Fruit fly (Drosophila melanogaster): ENCODE measurements around the gene Cad86C.

Gene Cad86C

DNA sequence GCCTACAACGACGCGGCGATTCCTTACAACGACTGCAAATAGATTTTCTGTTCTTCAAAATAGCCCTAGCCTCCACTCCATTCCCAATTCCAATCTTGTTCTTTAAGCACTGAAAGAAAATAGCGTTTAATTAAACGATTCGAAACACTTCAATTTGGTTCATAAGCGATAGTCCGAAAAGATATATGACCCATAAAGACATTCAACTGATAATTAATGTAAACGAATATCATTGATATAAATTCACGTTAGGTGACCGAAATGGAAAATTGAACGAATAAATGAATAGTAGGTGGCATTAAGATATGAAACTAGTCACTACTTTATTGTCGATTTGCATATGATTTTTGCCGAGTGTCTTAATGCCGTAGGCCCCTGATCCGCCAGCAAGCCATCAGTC, 2.9 kb downstream of the Cad86C start:
- TF ChIP-seq psq (optimal IDR thresholded peaks at IDR 0.05) (no peak), Dll (optimal IDR thresholded peaks at IDR 0.05) (no peak), EcR (GFP tag; optimal IDR thresholded peaks at IDR 0.05) (no peak)

DNA sequence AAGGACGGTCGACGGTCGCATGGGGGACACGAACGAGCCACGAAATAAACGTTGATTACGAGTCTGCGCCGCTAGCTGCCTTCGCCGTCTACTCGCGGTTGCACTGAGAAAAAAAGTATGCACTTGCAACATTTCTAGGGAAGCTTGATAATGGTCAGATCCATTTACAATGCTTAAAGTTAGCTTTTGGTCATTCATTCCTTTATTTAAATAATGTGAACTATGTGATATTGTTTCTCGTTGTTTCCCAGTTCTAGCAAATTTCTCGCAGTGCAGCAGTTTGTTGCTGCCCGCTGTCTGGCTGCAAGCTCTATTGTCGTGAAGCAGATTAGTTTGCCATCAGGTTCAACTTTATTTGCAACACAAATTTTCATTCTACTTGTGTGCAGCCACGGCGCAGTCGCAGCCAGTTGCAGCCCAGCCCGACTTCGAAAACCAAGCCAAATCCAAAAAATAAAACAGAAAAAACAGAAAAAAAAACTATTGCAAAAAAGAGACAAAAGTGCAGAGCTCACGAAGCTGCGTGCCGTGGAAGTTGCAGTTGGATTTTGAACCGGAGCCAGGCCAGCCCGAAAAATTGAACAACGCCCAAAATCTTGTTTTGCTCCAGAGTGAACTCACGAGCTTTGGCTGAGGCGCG, 5.8 kb downstream of the Cad86C start:
- TF ChIP-seq CG8478 (optimal IDR thresholded peaks at IDR 0.05) (no peak), EcR (GFP tag; optimal IDR thresholded peaks at IDR 0.05) (no peak), psq (optimal IDR thresholded peaks at IDR 0.05) (no peak), usp (GFP tag; optimal IDR thresholded peaks at IDR 0.05) (no peak), pan (optimal IDR thresholded peaks at IDR 0.05) (no peak), Dll (optimal IDR thresholded peaks at IDR 0.05) (no peak)

- TF ChIP-seq usp (GFP tag; optimal IDR thresholded peaks at IDR 0.05) (no peak), CG8478 (optimal IDR thresholded peaks at IDR 0.05) (no peak), pan (optimal IDR thresholded peaks at IDR 0.05) (no peak), psq (optimal IDR thresholded peaks at IDR 0.05) (no peak), Dll (optimal IDR thresholded peaks at IDR 0.05) (no peak), EcR (GFP tag; optimal IDR thresholded peaks at IDR 0.05) (no peak)
These were observed 8.0 kb downstream of the Cad86C start for dm6 chr3R:10834893-10835292.

dm6 chr3R:10836924-10837323, 10.0 kb downstream of the Cad86C start:
- TF ChIP-seq usp (GFP tag; optimal IDR thresholded peaks at IDR 0.05) (no peak), pan (optimal IDR thresholded peaks at IDR 0.05) (no peak), Dll (optimal IDR thresholded peaks at IDR 0.05) (no peak), psq (optimal IDR thresholded peaks at IDR 0.05) (no peak), EcR (GFP tag; optimal IDR thresholded peaks at IDR 0.05) (no peak), CG8478 (optimal IDR thresholded peaks at IDR 0.05) (no peak)

dm6 chr3R:10842422-10842821, 15.5 kb downstream of the Cad86C start:
- no peak for TF ChIP-seq usp (GFP tag; optimal IDR thresholded peaks at IDR 0.05)
- no peak for TF ChIP-seq Dll (optimal IDR thresholded peaks at IDR 0.05)
- TF ChIP-seq EcR (GFP tag; optimal IDR thresholded peaks at IDR 0.05) = no peak
- no peak for TF ChIP-seq psq (optimal IDR thresholded peaks at IDR 0.05)
- TF ChIP-seq CG8478 (optimal IDR thresholded peaks at IDR 0.05) = no peak

DNA sequence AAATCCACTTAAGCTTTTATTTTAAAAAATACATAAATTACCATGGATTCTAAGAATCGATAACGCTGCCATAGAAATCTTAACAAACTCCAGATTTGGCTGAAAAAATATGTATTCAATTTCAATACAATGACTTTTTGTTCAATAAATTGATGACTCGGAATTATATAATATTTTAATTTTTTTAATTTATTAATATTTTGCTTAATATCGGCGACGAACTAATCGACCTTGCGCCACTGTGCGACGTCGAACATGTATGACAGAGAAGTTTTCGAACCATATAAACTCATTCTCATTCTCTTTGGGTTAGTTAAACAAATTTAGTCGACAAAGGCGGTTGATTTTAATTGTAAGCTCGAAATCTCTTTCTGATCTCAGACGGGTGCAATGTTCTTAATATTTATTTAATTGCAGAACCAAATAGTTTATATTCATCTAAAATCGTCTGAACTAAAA, 22.7 kb downstream of the Cad86C start, which contains the start of gene CG42394:
CG42394 (plus strand) TSS at position 311 of the 459 bp plus-strand sequence.
- TF ChIP-seq usp (GFP tag; optimal IDR thresholded peaks at IDR 0.05) = no peak
- no peak for TF ChIP-seq Dll (optimal IDR thresholded peaks at IDR 0.05)
- no peak for TF ChIP-seq psq (optimal IDR thresholded peaks at IDR 0.05)
- TF ChIP-seq EcR (GFP tag; optimal IDR thresholded peaks at IDR 0.05) = no peak
- TF ChIP-seq pan (optimal IDR thresholded peaks at IDR 0.05) = no peak
- no peak for TF ChIP-seq CG8478 (optimal IDR thresholded peaks at IDR 0.05)

DNA sequence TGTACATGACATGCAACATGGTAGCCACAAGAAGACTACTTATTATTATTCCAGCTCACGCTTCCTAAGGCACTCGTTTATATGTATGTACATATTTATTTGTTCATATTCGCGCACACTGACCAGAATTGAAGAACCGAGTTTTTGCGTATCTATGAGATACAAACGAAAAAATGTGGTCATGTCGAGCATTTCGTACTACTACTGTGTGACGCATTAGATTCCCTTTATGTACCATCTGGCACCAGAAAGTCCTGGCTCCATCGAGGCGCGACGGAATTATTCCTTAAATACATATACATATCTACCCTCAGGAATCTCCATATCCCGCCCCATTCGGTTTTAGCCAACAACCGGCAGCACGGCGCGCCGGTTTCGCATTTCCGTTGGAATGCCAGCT, 23.8 kb downstream of the Cad86C start:
- TF ChIP-seq CG8478 (optimal IDR thresholded peaks at IDR 0.05) (no peak), usp (GFP tag; optimal IDR thresholded peaks at IDR 0.05) (no peak), pan (optimal IDR thresholded peaks at IDR 0.05) (peak; percentile 44), EcR (GFP tag; optimal IDR thresholded peaks at IDR 0.05) (no peak), psq (optimal IDR thresholded peaks at IDR 0.05) (no peak), Dll (optimal IDR thresholded peaks at IDR 0.05) (no peak)

DNA sequence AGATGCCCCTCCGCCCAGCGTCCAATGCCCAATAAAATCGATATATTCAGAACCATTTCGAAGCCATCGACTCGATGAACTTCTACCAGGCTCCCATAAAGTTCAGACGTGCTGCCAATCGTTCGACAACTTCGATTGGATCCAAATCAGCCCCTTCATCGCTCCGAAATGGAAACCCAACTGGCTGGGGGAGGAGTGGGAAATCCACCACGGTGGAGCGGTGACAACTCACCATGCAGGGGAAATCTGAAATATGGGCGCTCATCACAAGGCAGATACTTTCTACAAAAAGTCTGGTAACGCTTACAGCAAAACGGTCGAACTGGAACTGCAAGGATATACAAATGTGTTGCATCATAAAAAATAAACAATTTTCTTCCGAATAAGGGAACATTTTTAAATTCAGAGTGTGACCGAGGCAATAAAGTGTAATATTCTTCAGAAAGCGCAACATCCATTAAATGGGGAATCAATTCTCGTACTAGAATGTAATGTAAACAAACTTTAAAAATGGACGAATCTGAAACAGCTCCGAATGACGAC, 25.4 kb downstream of the Cad86C start, which contains the start of gene CG4565:
CG4565 (plus strand) TSS at position 493 of the 543 bp plus-strand sequence.
- TF ChIP-seq usp (GFP tag; optimal IDR thresholded peaks at IDR 0.05) (no peak), pan (optimal IDR thresholded peaks at IDR 0.05) (no peak), EcR (GFP tag; optimal IDR thresholded peaks at IDR 0.05) (no peak), Dll (optimal IDR thresholded peaks at IDR 0.05) (no peak), CG8478 (optimal IDR thresholded peaks at IDR 0.05) (no peak), psq (optimal IDR thresholded peaks at IDR 0.05) (no peak)

dm6 chr3R:10854243-10854874, 27.5 kb downstream of the Cad86C start, which contains the start of the genes CG6567 and CG4511:
CG6567 (minus strand) TSS chr3R:10854451.
CG4511 (plus strand) TSS chr3R:10854501.
- TF ChIP-seq Dll (optimal IDR thresholded peaks at IDR 0.05) (no peak), EcR (GFP tag; optimal IDR thresholded peaks at IDR 0.05) (no peak), psq (optimal IDR thresholded peaks at IDR 0.05) (no peak)

DNA sequence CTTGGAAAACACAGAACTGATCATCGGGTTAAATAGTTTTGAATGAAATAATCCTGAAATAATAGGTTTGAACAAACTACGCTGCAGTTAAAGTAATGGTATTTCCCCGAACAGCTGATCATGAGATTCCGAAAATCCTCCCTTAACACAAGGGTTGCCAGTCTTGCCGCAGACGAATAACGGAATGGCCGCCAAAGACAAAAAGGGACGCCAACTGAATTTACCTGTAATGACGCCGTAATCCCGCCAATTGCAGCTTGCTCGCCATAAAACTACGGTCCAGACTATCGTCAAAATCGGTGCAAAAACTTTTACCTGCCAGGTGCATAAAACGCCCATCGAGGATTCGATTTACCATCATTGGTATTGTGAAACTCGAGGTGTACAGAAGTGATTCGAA, 29.7 kb downstream of the Cad86C start, which contains the start of gene CG4570:
CG4570 (plus strand) TSS at position 190 of the 400 bp plus-strand sequence.
- TF ChIP-seq Dll (optimal IDR thresholded peaks at IDR 0.05) (no peak), usp (GFP tag; optimal IDR thresholded peaks at IDR 0.05) (no peak), psq (optimal IDR thresholded peaks at IDR 0.05) (no peak), EcR (GFP tag; optimal IDR thresholded peaks at IDR 0.05) (no peak), CG8478 (optimal IDR thresholded peaks at IDR 0.05) (no peak)

- TF ChIP-seq pan (optimal IDR thresholded peaks at IDR 0.05) = no peak
- TF ChIP-seq EcR (GFP tag; optimal IDR thresholded peaks at IDR 0.05) = no peak
- no peak for TF ChIP-seq Dll (optimal IDR thresholded peaks at IDR 0.05)
- TF ChIP-seq usp (GFP tag; optimal IDR thresholded peaks at IDR 0.05) = no peak
- TF ChIP-seq psq (optimal IDR thresholded peaks at IDR 0.05) = no peak
- TF ChIP-seq CG8478 (optimal IDR thresholded peaks at IDR 0.05) = no peak
These were observed 32.8 kb downstream of the Cad86C start, which contains the start of gene CG14694 for dm6 chr3R:10859713-10860112. CG14694 (minus strand) TSS chr3R:10859813.

DNA sequence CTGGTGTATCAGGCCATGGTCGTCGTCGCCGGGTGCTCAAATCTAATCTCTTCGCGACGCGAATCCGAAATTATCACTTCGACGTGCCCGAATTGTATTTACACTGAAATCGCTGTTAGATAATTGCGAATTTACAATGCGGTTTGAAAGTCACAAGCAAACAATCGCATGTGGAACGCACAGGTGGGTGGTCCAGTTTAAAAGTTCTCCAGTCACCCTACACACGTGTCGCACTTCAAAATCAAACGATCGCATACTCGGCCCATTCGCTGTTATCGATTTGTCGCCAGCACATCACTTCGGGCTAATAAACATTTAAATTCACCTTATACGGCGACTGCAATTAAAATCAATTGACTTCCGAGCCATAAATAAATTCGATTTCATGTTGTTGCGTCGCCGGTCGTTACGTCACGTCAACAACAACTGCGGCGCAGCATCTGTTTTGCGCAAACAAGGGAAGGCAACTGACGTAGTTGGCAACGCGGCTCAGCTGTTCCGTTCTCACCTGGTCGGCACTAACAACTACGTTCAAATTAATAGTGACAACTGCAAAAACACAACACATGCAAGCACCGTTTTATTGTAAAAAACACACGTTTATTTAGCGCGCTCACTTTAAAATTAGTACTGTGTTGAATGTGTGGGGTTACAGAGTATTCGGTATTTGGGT, 36.0 kb downstream of the Cad86C start, which contains the start of gene CG6574:
CG6574 (minus strand) TSS at position 216 of the 673 bp plus-strand sequence.
- TF ChIP-seq Dll (optimal IDR thresholded peaks at IDR 0.05) (no peak), usp (GFP tag; optimal IDR thresholded peaks at IDR 0.05) (no peak), psq (optimal IDR thresholded peaks at IDR 0.05) (no peak)

All from whole organism.